Worm (Caenorhabditis elegans): ENCODE results near the gene srv-4.

ce11 chrIV:4284020-4284419 is 4.2 kb downstream of the srv-4 start, which contains the start of gene F15E6.6:
- TF ChIP-seq elt-3 (tag; optimal IDR thresholded peaks at IDR 0.05): no peak
- TF ChIP-seq ama-1 (optimal IDR thresholded peaks at IDR 0.05): no peak
- TF ChIP-seq lsy-2 (tag; optimal IDR thresholded peaks at IDR 0.05): no peak
- no peak for TF ChIP-seq nhr-11 (tag; optimal IDR thresholded peaks at IDR 0.05)
- no peak for TF ChIP-seq efl-3 (GFP tag; optimal IDR thresholded peaks at IDR 0.05)
- no peak for TF ChIP-seq alr-1 (tag; optimal IDR thresholded peaks at IDR 0.05; ENCODE audit: borderline replicate concordance)
- TF ChIP-seq snpc-4 (tag; optimal IDR thresholded peaks at IDR 0.05): no peak
- TF ChIP-seq lin-39 (tag; optimal IDR thresholded peaks at IDR 0.05): no peak
- TF ChIP-seq aly-2 (tag; optimal IDR thresholded peaks at IDR 0.05): no peak
